Fruit fly (Drosophila melanogaster): Measurements from ENCODE around the gene Edem1.

The Edem1 gene

dm6 chrX:1879606-1880110 is 29.0 kb downstream of the Edem1 start, which contains the start of gene CG14818 (continued):
- TF ChIP-seq oc (tag; optimal IDR thresholded peaks at IDR 0.05) (no peak), ac (GFP tag; optimal IDR thresholded peaks at IDR 0.05) (no peak), CG6272 (GFP tag; IDR thresholded peaks at IDR 0.05) (peak; percentile 50), MESR4 (GFP tag; optimal IDR thresholded peaks at IDR 0.05) (no peak), ewg (GFP tag; optimal IDR thresholded peaks at IDR 0.05) (peak; percentile 2), CG32532 (GFP tag; IDR thresholded peaks at IDR 0.05) (peak; percentile 55; the same call in 1 of the 2 replicates), CG5953 (GFP tag; IDR thresholded peaks at IDR 0.05) (0 out of 2 replicates have a peak, but pooled peaks have one; percentile 31), BEAF-32 (GFP tag; optimal IDR thresholded peaks at IDR 0.05) (peak; percentile 83), CG12236 (GFP tag; optimal IDR thresholded peaks at IDR 0.05) (peak; percentile 39), Doc3 (GFP tag; IDR thresholded peaks at IDR 0.05; ENCODE audit: partially characterized antibody) (peak; percentile 92), CG4282 (GFP tag; optimal IDR thresholded peaks at IDR 0.05) (no peak), tll (GFP tag; optimal IDR thresholded peaks at IDR 0.05) (peak in 1 of 2 experiments; percentile 27), hbn (GFP tag; IDR thresholded peaks at IDR 0.05; ENCODE audit: partially characterized antibody) (peak; percentile 90), schlank (tag; optimal IDR thresholded peaks at IDR 0.05) (peak; percentile 42), CG13296 (GFP tag; optimal IDR thresholded peaks at IDR 0.05) (peak; percentile 32), zen (tag; optimal IDR thresholded peaks at IDR 0.05) (peak; percentile 20), Hmx (GFP tag; optimal IDR thresholded peaks at IDR 0.05) (no peak), Hr39 (optimal IDR thresholded peaks at IDR 0.05) (no peak), CG16815 (GFP tag; optimal IDR thresholded peaks at IDR 0.05) (peak; percentile 17), Drgx (GFP tag; IDR thresholded peaks at IDR 0.05) (peak; percentile 43), Sin3A (optimal IDR thresholded peaks at IDR 0.05) (no peak), Kr (GFP tag; optimal IDR thresholded peaks at IDR 0.05) (no peak), CG32767 (GFP tag; IDR thresholded peaks at IDR 0.05) (no peak), sob (GFP tag; IDR thresholded peaks at IDR 0.05) (peak; percentile 75), mam (GFP tag; optimal IDR thresholded peaks at IDR 0.05) (peak; percentile 81), NfI (GFP tag; optimal IDR thresholded peaks at IDR 0.05) (peak; percentile 53), CG13624 (GFP tag; optimal IDR thresholded peaks at IDR 0.05) (peak; percentile 47), CG9876 (GFP tag; optimal IDR thresholded peaks at IDR 0.05) (peak; percentile 51), Aef1 (GFP tag; IDR thresholded peaks at IDR 0.05) (peak; percentile 39; the same call in 1 of the 3 replicates), cwo (GFP tag; optimal IDR thresholded peaks at IDR 0.05) (no peak), gt (GFP tag; IDR thresholded peaks at IDR 0.05) (no peak), Lhr (GFP tag; optimal IDR thresholded peaks at IDR 0.05) (peak; percentile 56), pfk (GFP tag; optimal IDR thresholded peaks at IDR 0.05) (no peak), fd64A (GFP tag; optimal IDR thresholded peaks at IDR 0.05) (no peak), Fer3 (tag; optimal IDR thresholded peaks at IDR 0.05) (peak; percentile 70), bcd (GFP tag; optimal IDR thresholded peaks at IDR 0.05) (peak; percentile 48), CG15269 (tag; optimal IDR thresholded peaks at IDR 0.05) (peak; percentile 67), cato (GFP tag; optimal IDR thresholded peaks at IDR 0.05; ENCODE audit: borderline replicate concordance) (peak; percentile 38), CG12219 (GFP tag; optimal IDR thresholded peaks at IDR 0.05) (peak; percentile 38), Dref (GFP tag; IDR thresholded peaks at IDR 0.05) (no peak), Ets97D (GFP tag; optimal IDR thresholded peaks at IDR 0.05) (peak; percentile 51), Dad (GFP tag; optimal IDR thresholded peaks at IDR 0.05) (no peak), Spps (tag; optimal IDR thresholded peaks at IDR 0.05) (no peak), NC2α (GFP tag; optimal IDR thresholded peaks at IDR 0.05) (no peak), chm (GFP tag; IDR thresholded peaks at IDR 0.05) (0 out of 2 replicates have a peak, but pooled peaks have one; percentile 14), Side (GFP tag; optimal IDR thresholded peaks at IDR 0.05) (peak; percentile 63), CG1602 (GFP tag; optimal IDR thresholded peaks at IDR 0.05) (peak; percentile 59), emc (GFP tag; optimal IDR thresholded peaks at IDR 0.05) (peak; percentile 12), CG18599 (GFP tag; optimal IDR thresholded peaks at IDR 0.05) (peak; percentile 67), da (GFP tag; optimal IDR thresholded peaks at IDR 0.05) (no peak), az2 (GFP tag; optimal IDR thresholded peaks at IDR 0.05) (peak; percentile 42)
